Worm (Caenorhabditis elegans) whole organism, L2 larva: Measurements from ENCODE around the gene imph-1.
A peak's percentile ranks its signal among the peaks of the same experiment; 100 is the strongest.

Source experiments
- C34F6.9 ChIP-seq: fragments of 150-350 bp; optimal IDR thresholded peaks from 2 replicates; lab custom pipeline; 2014; ENCODE audit warnings: missing biosample characterization, missing genetic modification characterization
- F13H6.1 ChIP-seq: sonication (generic microtip); optimal IDR thresholded peaks from 2 replicates; lab custom pipeline; 2016; ENCODE audit warnings: missing genetic modification characterization, missing compliant biosample characterization
- R02D3.7 ChIP-seq: fragments of 150-350 bp; optimal IDR thresholded peaks from 2 replicates; lab custom pipeline; 2014; ENCODE audit warnings: missing biosample characterization, missing genetic modification characterization
- ZK546.5 ChIP-seq: sonication (generic microtip); optimal IDR thresholded peaks from 2 replicates; lab custom pipeline; 2017; ENCODE audit warnings: missing biosample characterization, missing genetic modification characterization
- alr-1 ChIP-seq: fragments of 150-350 bp; optimal IDR thresholded peaks from 2 replicates; lab custom pipeline; 2014; ENCODE audit warnings: missing biosample characterization, missing genetic modification characterization
- ama-1 ChIP-seq: fragments of 150-350 bp; optimal IDR thresholded peaks from 2 replicates; lab custom pipeline; 2018; ENCODE audit warnings: inconsistent platforms
- blmp-1 ChIP-seq: sonication (generic microtip); optimal IDR thresholded peaks from 2 replicates; lab custom pipeline; 2017; ENCODE audit warnings: missing genetic modification characterization, mild to moderate bottlenecking, missing compliant biosample characterization, antibody characterized with exemption, moderate library complexity; ENCODE audit not compliant: insufficient read depth
- ceh-16 ChIP-seq: fragments of 150-350 bp; optimal IDR thresholded peaks from 2 replicates; lab custom pipeline; 2014; ENCODE audit warnings: missing biosample characterization, missing genetic modification characterization
- crh-2 ChIP-seq: sonication (generic microtip); optimal IDR thresholded peaks from 2 replicates; lab custom pipeline; 2017; ENCODE audit warnings: missing biosample characterization, missing genetic modification characterization
- egl-27 ChIP-seq: sonication (generic microtip); optimal IDR thresholded peaks from 3 replicates; lab custom pipeline; 2017; ENCODE audit warnings: missing biosample characterization, missing genetic modification reagents, missing genetic modification characterization
- elt-3 ChIP-seq: sonication (generic microtip); optimal IDR thresholded peaks from 2 replicates; lab custom pipeline; 2017; ENCODE audit warnings: missing biosample characterization, missing genetic modification characterization
- fos-1 ChIP-seq: fragments of 150-350 bp; optimal IDR thresholded peaks from 2 replicates; lab custom pipeline; 2014; ENCODE audit warnings: missing biosample characterization, missing genetic modification characterization
- lin-11 ChIP-seq: fragments of 150-350 bp; sonication (generic microtip); optimal IDR thresholded peaks from 2 replicates; lab custom pipeline; 2014; ENCODE audit warnings: missing biosample characterization, missing genetic modification characterization, inconsistent platforms, mixed read lengths
- lin-13 ChIP-seq: fragments of 150-350 bp; optimal IDR thresholded peaks from 2 replicates; lab custom pipeline; 2014; ENCODE audit warnings: missing biosample characterization, missing genetic modification reagents, missing genetic modification characterization
- lin-39 ChIP-seq: fragments of 150-350 bp; optimal IDR thresholded peaks from 2 replicates; lab custom pipeline; 2014; ENCODE audit warnings: missing biosample characterization, missing genetic modification reagents, missing genetic modification characterization
- lsy-2 ChIP-seq, 2 experiments: fragments of 150-350 bp in 1 of 2; sonication (generic microtip) in 1 of 2; optimal IDR thresholded peaks; 2 replicates each; lab custom pipeline; 2014 to 2017; ENCODE audit warnings: missing biosample characterization in 2 of 2, missing genetic modification characterization in 2 of 2
- mab-5 ChIP-seq: fragments of 150-350 bp; optimal IDR thresholded peaks from 2 replicates; lab custom pipeline; 2014; ENCODE audit warnings: missing biosample characterization, missing genetic modification characterization
- mbf-1 ChIP-seq: sonication (generic microtip); optimal IDR thresholded peaks from 2 replicates; lab custom pipeline; 2017; ENCODE audit warnings: missing biosample characterization, missing genetic modification characterization
- mdl-1 ChIP-seq, 2 experiments: fragments of 150-350 bp in 1 of 2; sonication (generic microtip) in 1 of 2; optimal IDR thresholded peaks; 2 replicates each; lab custom pipeline; 2017; ENCODE audit warnings: missing biosample characterization in 2 of 2, missing genetic modification characterization in 2 of 2
- nhr-10 ChIP-seq: sonication (generic microtip); optimal IDR thresholded peaks from 2 replicates; lab custom pipeline; 2017; ENCODE audit warnings: missing biosample characterization, missing genetic modification characterization
- nhr-11 ChIP-seq: fragments of 150-350 bp; optimal IDR thresholded peaks from 2 replicates; lab custom pipeline; 2014; ENCODE audit warnings: missing biosample characterization, missing genetic modification characterization
- nhr-12 ChIP-seq: fragments of 150-350 bp; optimal IDR thresholded peaks from 2 replicates; lab custom pipeline; 2014; ENCODE audit warnings: missing biosample characterization, missing genetic modification characterization
- nhr-129 ChIP-seq: fragments of 150-350 bp; optimal IDR thresholded peaks from 2 replicates; lab custom pipeline; 2014; ENCODE audit warnings: missing biosample characterization, missing genetic modification characterization
- nhr-21 ChIP-seq: fragments of 150-350 bp; optimal IDR thresholded peaks from 2 replicates; lab custom pipeline; 2014; ENCODE audit warnings: missing biosample characterization, missing genetic modification characterization
- nhr-23 ChIP-seq: fragments of 150-350 bp; optimal IDR thresholded peaks from 2 replicates; lab custom pipeline; 2014; ENCODE audit warnings: missing biosample characterization, missing genetic modification reagents, missing genetic modification characterization
- nhr-25 ChIP-seq: fragments of 150-350 bp; sonication (generic microtip); optimal IDR thresholded peaks from 3 replicates; lab custom pipeline; 2014; ENCODE audit warnings: missing biosample characterization, missing genetic modification characterization
- peb-1 ChIP-seq: fragments of 150-350 bp; optimal IDR thresholded peaks from 2 replicates; lab custom pipeline; 2014; ENCODE audit warnings: missing biosample characterization, missing genetic modification characterization
- sem-4 ChIP-seq: fragments of 150-350 bp; optimal IDR thresholded peaks from 2 replicates; lab custom pipeline; 2014; ENCODE audit warnings: missing biosample characterization, missing genetic modification reagents, missing genetic modification characterization
- sma-9 ChIP-seq, 2 experiments: fragments of 150-350 bp in 1 of 2; sonication (generic microtip) in 1 of 2; optimal IDR thresholded peaks; 2 replicates each; lab custom pipeline; 2014 to 2016; ENCODE audit warnings: missing genetic modification characterization in 2 of 2, mild to moderate bottlenecking in 1 of 2, missing biosample characterization in 1 of 2, missing compliant biosample characterization in 1 of 2, missing genetic modification reagents in 1 of 2, moderate library complexity in 1 of 2
- snpc-4 ChIP-seq: fragments of 150-350 bp; optimal IDR thresholded peaks from 2 replicates; lab custom pipeline; 2014; ENCODE audit warnings: missing biosample characterization, missing genetic modification characterization
- unc-39 ChIP-seq: fragments of 150-350 bp; optimal IDR thresholded peaks from 2 replicates; lab custom pipeline; 2014; ENCODE audit warnings: missing biosample characterization, missing genetic modification characterization
- unc-55 ChIP-seq: fragments of 150-350 bp; sonication (generic microtip); optimal IDR thresholded peaks from 3 replicates; lab custom pipeline; 2014; ENCODE audit warnings: missing biosample characterization, missing genetic modification reagents, missing genetic modification characterization
- unc-62 ChIP-seq: fragments of 150-350 bp; optimal IDR thresholded peaks from 2 replicates; lab custom pipeline; 2014; ENCODE audit warnings: missing biosample characterization, missing genetic modification reagents, missing genetic modification characterization
- zag-1 ChIP-seq: fragments of 150-350 bp; optimal IDR thresholded peaks from 2 replicates; lab custom pipeline; 2014; ENCODE audit warnings: missing biosample characterization, missing genetic modification characterization
- ztf-1 ChIP-seq: fragments of 200-800 bp; sonication (Bioruptor generic); conservative IDR thresholded peaks from 2 replicates; pipeline ENCODE4 v1.3.6; 2022; ENCODE audit warnings: missing genetic modification characterization, missing compliant biosample characterization
- ztf-11 ChIP-seq: sonication (generic microtip); optimal IDR thresholded peaks from 2 replicates; lab custom pipeline; 2017; ENCODE audit warnings: missing biosample characterization, missing genetic modification characterization
- ztf-4 ChIP-seq: fragments of 150-350 bp; optimal IDR thresholded peaks from 2 replicates; lab custom pipeline; 2014; ENCODE audit warnings: missing biosample characterization, missing genetic modification characterization

imph-1 gene

DNA sequence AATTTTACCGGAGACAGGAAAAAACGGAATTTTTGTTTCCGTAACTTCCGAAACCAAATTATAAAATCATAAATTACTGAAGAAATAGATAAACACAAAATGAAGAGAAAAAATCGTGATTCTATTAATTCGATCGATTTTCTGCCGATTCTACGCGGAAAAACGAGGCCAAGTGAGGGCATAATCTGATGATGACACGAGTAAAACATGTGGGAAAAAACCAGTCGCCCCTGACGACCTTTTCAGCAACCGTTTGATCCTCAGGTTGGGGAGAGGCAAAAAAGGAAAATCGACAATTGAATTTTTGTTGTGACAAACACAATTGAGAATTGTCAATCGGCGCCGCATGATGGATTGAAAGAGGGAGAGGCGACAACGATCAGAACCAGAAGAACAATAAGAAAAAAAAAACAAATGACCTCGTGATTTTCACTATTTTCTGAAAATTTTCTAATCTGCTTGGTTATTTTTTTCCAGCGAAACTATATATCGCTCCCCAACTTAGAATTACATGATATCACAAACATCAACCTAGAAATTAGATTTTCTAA lies 48.4 kb upstream of the imph-1 start:
- TF ChIP-seq nhr-25 (tag; lab: Kevin White, UChicago): peak; percentile 74
- TF ChIP-seq alr-1: no peak
- peak; percentile 56 for TF ChIP-seq blmp-1

- TF ChIP-seq unc-55 (GFP tag; lab: Kevin White, UChicago) (peak; percentile 32), R02D3.7 (tag; lab: Kevin White, UChicago) (no peak), mdl-1 (tag; optimal IDR thresholded peaks at IDR 0.05; lab: Kevin White, UChicago) (no peak), ama-1 (no peak), zag-1 (tag; lab: Kevin White, UChicago) (peak; percentile 45), peb-1 (tag; lab: Kevin White, UChicago) (no peak), nhr-129 (tag; lab: Kevin White, UChicago) (peak; percentile 72), alr-1 (peak; percentile 23), ztf-4 (tag; lab: Kevin White, UChicago) (peak; percentile 1), snpc-4 (tag; lab: Kevin White, UChicago) (no peak), elt-3 (no peak), nhr-11 (tag; lab: Kevin White, UChicago) (no peak), ZK546.5 (tag; lab: Kevin White, UChicago) (no peak), F13H6.1 (peak; percentile 57), ceh-16 (tag; lab: Kevin White, UChicago) (no peak), C34F6.9 (tag; lab: Kevin White, UChicago) (peak; percentile 22), mbf-1 (tag; lab: Kevin White, UChicago) (no peak), unc-39 (tag; lab: Kevin White, UChicago) (peak; percentile 42), lsy-2 (tag; optimal IDR thresholded peaks at IDR 0.05; lab: Kevin White, UChicago) (peak; percentile 29 to 58), ztf-11 (tag; lab: Kevin White, UChicago) (no peak), ztf-1 (GFP tag; lab: Robert Waterston, UW) (no peak), sem-4 (tag; lab: Kevin White, UChicago) (peak; percentile 59), lin-11 (tag; lab: Kevin White, UChicago) (peak; percentile 20)
These were observed 47.7 kb upstream of the imph-1 start for ce11 chrIII:4505726-4506125.

- TF ChIP-seq mab-5 (tag; lab: Kevin White, UChicago) (no peak), nhr-12 (tag; lab: Kevin White, UChicago) (no peak), crh-2 (tag; lab: Kevin White, UChicago) (no peak), ZK546.5 (tag; lab: Kevin White, UChicago) (no peak), nhr-21 (tag; lab: Kevin White, UChicago) (no peak), lin-13 (GFP tag; lab: Kevin White, UChicago) (no peak), unc-62 (GFP tag; lab: Kevin White, UChicago) (no peak), sma-9 (GFP tag; optimal IDR thresholded peaks at IDR 0.05; lab: Kevin White, UChicago) (peak; percentile 73), sma-9 (tag; optimal IDR thresholded peaks at IDR 0.05; lab: Kevin White, UChicago) (no peak), lin-39 (tag; lab: Kevin White, UChicago) (no peak), lsy-2 (tag; optimal IDR thresholded peaks at IDR 0.05; lab: Kevin White, UChicago) (no peak), R02D3.7 (tag; lab: Kevin White, UChicago) (no peak), peb-1 (tag; lab: Kevin White, UChicago) (no peak), nhr-25 (tag; lab: Kevin White, UChicago) (no peak), nhr-10 (tag; lab: Kevin White, UChicago) (no peak), fos-1 (tag; lab: Kevin White, UChicago) (peak; percentile 69), egl-27 (no peak), nhr-23 (tag; lab: Kevin White, UChicago) (no peak), ztf-1 (GFP tag; lab: Robert Waterston, UW) (no peak)
These were observed 47.3 kb upstream of the imph-1 start for ce11 chrIII:4506140-4506539.

DNA sequence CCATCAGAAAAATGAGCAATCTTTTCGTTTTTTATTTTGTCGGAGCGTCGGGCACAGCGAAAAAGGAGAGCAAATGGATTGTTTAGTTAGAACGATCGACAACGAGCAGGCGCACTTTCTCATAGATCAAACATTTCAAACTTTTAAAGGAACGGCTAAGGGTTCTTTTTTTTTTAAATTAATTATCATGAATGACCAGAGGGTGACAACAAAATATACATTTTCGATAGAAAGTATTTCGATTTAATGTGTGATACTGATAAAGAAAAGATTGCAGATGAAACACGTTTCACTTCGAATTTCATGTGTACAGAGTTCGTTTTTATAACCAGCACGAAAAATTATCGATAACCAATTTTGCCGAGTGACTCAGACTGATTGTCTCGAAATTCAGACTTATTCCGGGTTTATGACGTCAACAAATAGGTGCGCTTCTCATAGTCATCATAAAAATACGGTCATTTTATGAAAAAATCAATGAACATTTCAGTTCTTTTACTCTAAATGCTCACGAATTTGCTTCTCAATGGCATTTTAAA lies 46.8 kb upstream of the imph-1 start:
- TF ChIP-seq fos-1 (tag; lab: Kevin White, UChicago) (peak; percentile 89), sma-9 (GFP tag; optimal IDR thresholded peaks at IDR 0.05; lab: Kevin White, UChicago) (peak; percentile 42), sma-9 (tag; optimal IDR thresholded peaks at IDR 0.05; lab: Kevin White, UChicago) (no peak), crh-2 (tag; lab: Kevin White, UChicago) (peak; percentile 28), snpc-4 (tag; lab: Kevin White, UChicago) (no peak), nhr-11 (tag; lab: Kevin White, UChicago) (no peak)
